Worm (Caenorhabditis elegans) whole organism, midembryonic: ENCODE data around the gene ZK355.3.

Experiments
- T22C8.4 ChIP-seq: fragments of 200-800 bp; sonication (Bioruptor generic); IDR thresholded peaks from 2 replicates; pipeline ENCODE4 v1.3.6; 2022; ENCODE audit warnings: missing genetic modification characterization, missing compliant biosample characterization
- cog-1 ChIP-seq: sonication (generic microtip); optimal IDR thresholded peaks from 2 replicates; lab custom pipeline; 2016; ENCODE audit warnings: missing genetic modification characterization, missing compliant biosample characterization
- flt-1 ChIP-seq: fragments of 200-800 bp; sonication (Bioruptor generic); IDR thresholded peaks from 2 replicates; pipeline ENCODE4 v1.3.6; 2022; ENCODE audit warnings: missing genetic modification characterization, missing compliant biosample characterization
- klf-2 ChIP-seq: fragments of 200-800 bp; sonication (Bioruptor generic); conservative IDR thresholded peaks from 2 replicates; pipeline ENCODE4 v1.3.6; 2022; ENCODE audit warnings: missing genetic modification reagents, missing genetic modification characterization, missing compliant biosample characterization
- med-1 ChIP-seq: sonication (generic microtip); optimal IDR thresholded peaks from 2 replicates; lab custom pipeline; 2017; ENCODE audit warnings: missing genetic modification characterization, mild to moderate bottlenecking, missing compliant biosample characterization, antibody characterized with exemption, missing genetic modification reagents; ENCODE audit not compliant: insufficient read depth
- ref-1 ChIP-seq: fragments of 200-800 bp; sonication (Bioruptor generic); conservative IDR thresholded peaks from 2 replicates; pipeline ENCODE4 v1.3.6; 2022; ENCODE audit warnings: missing genetic modification reagents, missing genetic modification characterization, missing compliant biosample characterization
- tab-1 ChIP-seq: fragments of 200-800 bp; sonication (Bioruptor generic); IDR thresholded peaks from 2 replicates; pipeline ENCODE4 v1.3.6; 2022; ENCODE audit warnings: missing genetic modification characterization, missing compliant biosample characterization
- ztf-23 ChIP-seq: fragments of 200-800 bp; sonication (Bioruptor generic); IDR thresholded peaks from 2 replicates; pipeline ENCODE4 v1.3.6; 2022; ENCODE audit warnings: missing genetic modification reagents, missing genetic modification characterization, missing compliant biosample characterization
- ztf-29 ChIP-seq: fragments of 200-800 bp; sonication (Bioruptor generic); IDR thresholded peaks from 2 replicates; pipeline ENCODE4 v1.3.6; 2022; ENCODE audit warnings: missing genetic modification reagents, missing genetic modification characterization, missing compliant biosample characterization

ZK355.3 gene

ce11 chrII:2937852-2938251 lies 10.4 kb upstream of the ZK355.3 start, which contains the start of gene irld-65:
irld-65 (minus strand) TSS chrII:2937952.
- TF ChIP-seq flt-1 (GFP tag; lab: Robert Waterston, UW): no peak
- TF ChIP-seq klf-2 (GFP tag; lab: Robert Waterston, UW): no peak
- TF ChIP-seq ztf-23: no peak
- TF ChIP-seq T22C8.4: no peak
- no peak for TF ChIP-seq tab-1 (GFP tag; lab: Robert Waterston, UW)
- TF ChIP-seq cog-1: no peak
- no peak for TF ChIP-seq med-1
- no peak for TF ChIP-seq ztf-29
- no peak for TF ChIP-seq ref-1 (GFP tag; lab: Robert Waterston, UW)

- no peak for TF ChIP-seq flt-1 (GFP tag; lab: Robert Waterston, UW)
- no peak for TF ChIP-seq T22C8.4
- no peak for TF ChIP-seq med-1
- TF ChIP-seq klf-2 (GFP tag; lab: Robert Waterston, UW): no peak
- no peak for TF ChIP-seq ref-1 (GFP tag; lab: Robert Waterston, UW)
Measured at ce11 chrII:2934354-2934753, 6.9 kb upstream of the ZK355.3 start, which contains the start of gene irld-67. irld-67 (minus strand) TSS chrII:2934454.

ce11 chrII:2931564-2931963 lies 4.1 kb upstream of the ZK355.3 start:
- TF ChIP-seq T22C8.4: no peak
- TF ChIP-seq ztf-23: peak; percentile 47; the same call in 1 of the 2 replicates

- TF ChIP-seq cog-1: no peak
Measured at ce11 chrII:2930499-2930898, 3.1 kb upstream of the ZK355.3 start, which contains the start of the genes irld-64 and irld-63. irld-64 (minus strand) TSS chrII:2930599. irld-63 (plus strand) TSS chrII:2930728.

ce11 chrII:2929846-2930245 lies 2.4 kb upstream of the ZK355.3 start:
- no peak for TF ChIP-seq ztf-23
- TF ChIP-seq T22C8.4: no peak
- no peak for TF ChIP-seq klf-2 (GFP tag; lab: Robert Waterston, UW)
- TF ChIP-seq cog-1: no peak

ce11 chrII:2925806-2926558 lies 1.5 kb downstream of the ZK355.3 start:
- TF ChIP-seq ref-1 (GFP tag; lab: Robert Waterston, UW) (no peak), tab-1 (GFP tag; lab: Robert Waterston, UW) (no peak), T22C8.4 (no peak), flt-1 (GFP tag; lab: Robert Waterston, UW) (no peak), cog-1 (no peak), ztf-29 (no peak), ztf-23 (no peak), med-1 (no peak), klf-2 (GFP tag; lab: Robert Waterston, UW) (no peak)

ce11 chrII:2925032-2925431 lies 2.4 kb downstream of the ZK355.3 start:
- TF ChIP-seq T22C8.4 (no peak), flt-1 (GFP tag; lab: Robert Waterston, UW) (no peak)

ce11 chrII:2923617-2924016 lies 3.8 kb downstream of the ZK355.3 start, which contains the start of gene ZK355.2:
ZK355.2 (plus strand) TSS chrII:2923917.
- TF ChIP-seq ztf-29 (no peak), med-1 (no peak), ref-1 (GFP tag; lab: Robert Waterston, UW) (no peak), cog-1 (no peak), tab-1 (GFP tag; lab: Robert Waterston, UW) (no peak)

- no peak for TF ChIP-seq T22C8.4
- TF ChIP-seq flt-1 (GFP tag; lab: Robert Waterston, UW): no peak
- no peak for TF ChIP-seq med-1
Measured at ce11 chrII:2922782-2923181, 4.7 kb downstream of the ZK355.3 start.

- no peak for TF ChIP-seq T22C8.4
- no peak for TF ChIP-seq ztf-23
- TF ChIP-seq tab-1 (GFP tag; lab: Robert Waterston, UW): no peak
- TF ChIP-seq flt-1 (GFP tag; lab: Robert Waterston, UW): no peak
- TF ChIP-seq ref-1 (GFP tag; lab: Robert Waterston, UW): no peak
- TF ChIP-seq cog-1: no peak
- TF ChIP-seq ztf-29: no peak
- no peak for TF ChIP-seq med-1
- no peak for TF ChIP-seq klf-2 (GFP tag; lab: Robert Waterston, UW)
Measured at ce11 chrII:2922359-2922758, 5.1 kb downstream of the ZK355.3 start.

- TF ChIP-seq med-1 (no peak), cog-1 (no peak), ref-1 (GFP tag; lab: Robert Waterston, UW) (no peak), flt-1 (GFP tag; lab: Robert Waterston, UW) (no peak), tab-1 (GFP tag; lab: Robert Waterston, UW) (no peak), T22C8.4 (no peak), ztf-29 (no peak), klf-2 (GFP tag; lab: Robert Waterston, UW) (no peak), ztf-23 (no peak)
Measured at ce11 chrII:2921860-2922259, 5.6 kb downstream of the ZK355.3 start.
